Worm (Caenorhabditis elegans) whole organism, young adult: ENCODE measurements around the gene D1054.3.

ENCODE experiments used
- B0035.1 ChIP-seq: sonication (generic microtip); optimal IDR thresholded peaks from 2 replicates; lab custom pipeline; 2016; ENCODE audit warnings: missing genetic modification characterization, mild to moderate bottlenecking, missing compliant biosample characterization, missing genotype, missing genetic modification reagents
- B0336.3 ChIP-seq: fragments of 200-800 bp; sonication (Bioruptor generic); IDR thresholded peaks from 2 replicates; pipeline ENCODE4 v1.3.6; 2022; ENCODE audit warnings: missing genetic modification characterization, missing compliant biosample characterization
- D2030.7 ChIP-seq: fragments of 200-800 bp; sonication (Bioruptor generic); IDR thresholded peaks from 2 replicates; pipeline ENCODE4 v1.3.6; 2022; ENCODE audit warnings: missing genetic modification reagents, missing genetic modification characterization, missing compliant biosample characterization
- F33H1.4 ChIP-seq: fragments of 200-800 bp; sonication (Bioruptor generic); IDR thresholded peaks from 2 replicates; pipeline ENCODE4 v1.3.6; 2022; ENCODE audit warnings: missing genetic modification reagents, missing genetic modification characterization, missing compliant biosample characterization
- F37B4.10 ChIP-seq: fragments of 200-800 bp; sonication (Bioruptor generic); IDR thresholded peaks from 2 replicates; pipeline ENCODE4 v1.3.6; 2022; ENCODE audit warnings: missing genetic modification characterization, missing compliant biosample characterization
- F57A8.1 ChIP-seq: fragments of 200-800 bp; sonication (Bioruptor generic); optimal IDR thresholded peaks from 2 replicates; lab custom pipeline; 2018; ENCODE audit warnings: mild to moderate bottlenecking, missing genetic modification characterization, moderate library complexity, missing compliant biosample characterization
- F57C9.4 ChIP-seq: sonication (generic microtip); optimal IDR thresholded peaks from 2 replicates; lab custom pipeline; 2017; ENCODE audit warnings: mild to moderate bottlenecking, missing genetic modification characterization, missing compliant biosample characterization
- T07F8.4 ChIP-seq: sonication (generic microtip); optimal IDR thresholded peaks from 2 replicates; lab custom pipeline; 2016; ENCODE audit warnings: mild to moderate bottlenecking, missing genetic modification characterization, moderate library complexity, missing compliant biosample characterization
- T26A5.8 ChIP-seq: sonication (generic microtip); optimal IDR thresholded peaks from 2 replicates; lab custom pipeline; 2016; ENCODE audit warnings: missing genetic modification characterization, missing compliant biosample characterization
- Y53G8AR.9 ChIP-seq: fragments of 200-800 bp; sonication (Bioruptor generic); conservative IDR thresholded peaks from 2 replicates; pipeline ENCODE4 v1.3.6; 2022; ENCODE audit warnings: missing genetic modification reagents, missing genetic modification characterization, missing compliant biosample characterization
- Y79H2A.3 ChIP-seq: fragments of 200-800 bp; sonication (Bioruptor generic); conservative IDR thresholded peaks from 2 replicates; pipeline ENCODE4 v1.3.6; 2022; ENCODE audit warnings: missing genetic modification reagents, missing genetic modification characterization, missing compliant biosample characterization
- ama-1 ChIP-seq, 3 experiments: fragments of 150-350 bp in 1 of 3; sonication (generic microtip) in 2 of 3; optimal IDR thresholded peaks; 2 replicates each; lab custom pipeline; 2014 to 2018; ENCODE audit warnings: missing biosample characterization in 2 of 3, missing genetic modification characterization in 2 of 3, missing genetic modification reagents in 2 of 3
- aptf-2 ChIP-seq: fragments of 200-800 bp; sonication (Bioruptor generic); conservative IDR thresholded peaks from 2 replicates; pipeline ENCODE4 v1.3.6; 2022; ENCODE audit warnings: missing genetic modification reagents, missing genetic modification characterization, missing compliant biosample characterization
- atf-7 ChIP-seq: sonication (generic microtip); optimal IDR thresholded peaks from 2 replicates; lab custom pipeline; 2017; ENCODE audit warnings: mild to moderate bottlenecking, missing genetic modification characterization, missing compliant biosample characterization
- athp-1 ChIP-seq: sonication (generic microtip); optimal IDR thresholded peaks from 2 replicates; lab custom pipeline; 2017; ENCODE audit warnings: mild to moderate bottlenecking, missing genetic modification characterization, missing compliant biosample characterization
- attf-5 ChIP-seq: fragments of 200-800 bp; sonication (Bioruptor generic); optimal IDR thresholded peaks from 2 replicates; lab custom pipeline; 2018; ENCODE audit warnings: mild to moderate bottlenecking, missing genetic modification characterization, missing compliant biosample characterization
- ccch-3 ChIP-seq: fragments of 200-800 bp; sonication (Bioruptor generic); optimal IDR thresholded peaks from 2 replicates; lab custom pipeline; 2018; ENCODE audit warnings: mild to moderate bottlenecking, missing genetic modification characterization, missing compliant biosample characterization
- chd-7 ChIP-seq: sonication (generic microtip); optimal IDR thresholded peaks from 2 replicates; lab custom pipeline; 2016; ENCODE audit warnings: mild to moderate bottlenecking, missing genetic modification characterization, moderate library complexity, missing compliant biosample characterization
- die-1 ChIP-seq: sonication (generic microtip); optimal IDR thresholded peaks from 2 replicates; lab custom pipeline; 2016; ENCODE audit warnings: missing genotype, mild to moderate bottlenecking, missing genetic modification characterization, missing compliant biosample characterization
- dox-1 ChIP-seq: fragments of 200-800 bp; sonication (Bioruptor generic); IDR thresholded peaks from 2 replicates; pipeline ENCODE4 v1.3.6; 2022; ENCODE audit warnings: missing genetic modification reagents, missing genetic modification characterization, missing compliant biosample characterization
- dpl-1 ChIP-seq: fragments of 150-350 bp; optimal IDR thresholded peaks from 2 replicates; lab custom pipeline; 2014; ENCODE audit warnings: missing biosample characterization, missing genetic modification reagents, missing genetic modification characterization
- ekl-4 ChIP-seq: fragments of 200-800 bp; sonication (Bioruptor generic); IDR thresholded peaks from 2 replicates; pipeline ENCODE4 v1.3.6; 2022; ENCODE audit warnings: missing genetic modification reagents, missing genetic modification characterization, missing compliant biosample characterization
- ets-4 ChIP-seq: fragments of 200-800 bp; sonication (Bioruptor generic); optimal IDR thresholded peaks from 2 replicates; lab custom pipeline; 2018; ENCODE audit warnings: mild to moderate bottlenecking, missing genetic modification characterization, missing compliant biosample characterization
- gei-17 ChIP-seq: fragments of 200-800 bp; sonication (Bioruptor generic); optimal IDR thresholded peaks from 2 replicates; lab custom pipeline; 2018; ENCODE audit warnings: mild to moderate bottlenecking, missing genetic modification characterization, missing compliant biosample characterization
- hmg-1.2 ChIP-seq: fragments of 200-800 bp; sonication (Bioruptor generic); IDR thresholded peaks from 2 replicates; pipeline ENCODE4 v1.3.6; 2022; ENCODE audit warnings: missing genetic modification reagents, missing genetic modification characterization, missing compliant biosample characterization
- hrde-1 ChIP-seq: sonication (generic microtip); optimal IDR thresholded peaks from 2 replicates; lab custom pipeline; 2016; ENCODE audit warnings: missing genetic modification characterization, mild to moderate bottlenecking, missing compliant biosample characterization, moderate library complexity, missing genotype, missing genetic modification reagents, borderline replicate concordance
- let-526 ChIP-seq: fragments of 200-800 bp; sonication (Bioruptor generic); IDR thresholded peaks from 2 replicates; pipeline ENCODE4 v1.3.6; 2022; ENCODE audit warnings: missing genetic modification reagents, missing genetic modification characterization, missing compliant biosample characterization
- let-607 ChIP-seq, 2 experiments: fragments of 200-800 bp in 1 of 2; sonication (Bioruptor generic) in 1 of 2; sonication (generic microtip) in 1 of 2; optimal IDR thresholded peaks; 2 replicates each; lab custom pipeline; 2016 to 2018; ENCODE audit warnings: mild to moderate bottlenecking in 2 of 2, missing compliant biosample characterization in 2 of 2, missing genetic modification characterization in 2 of 2, moderate library complexity in 2 of 2, missing genotype in 1 of 2
- lin-26 ChIP-seq: fragments of 200-800 bp; sonication (Bioruptor generic); IDR thresholded peaks from 2 replicates; pipeline ENCODE4 v1.3.6; 2022; ENCODE audit warnings: missing genetic modification reagents, missing genetic modification characterization, missing compliant biosample characterization
- madf-6 ChIP-seq: fragments of 200-800 bp; sonication (Bioruptor generic); IDR thresholded peaks from 2 replicates; pipeline ENCODE4 v1.3.6; 2022; ENCODE audit warnings: missing genetic modification reagents, missing genetic modification characterization, missing compliant biosample characterization
- mcd-1 ChIP-seq: fragments of 200-800 bp; sonication (Bioruptor generic); IDR thresholded peaks from 2 replicates; pipeline ENCODE4 v1.3.6; 2022; ENCODE audit warnings: missing genetic modification reagents, missing genetic modification characterization, missing compliant biosample characterization
- nfya-1 ChIP-seq: sonication (generic microtip); optimal IDR thresholded peaks from 2 replicates; lab custom pipeline; 2017; ENCODE audit warnings: antibody characterized with exemption, missing compliant biosample characterization, missing genetic modification characterization, borderline replicate concordance; ENCODE audit not compliant: insufficient read depth
- nhr-120 ChIP-seq: fragments of 200-800 bp; sonication (Bioruptor generic); IDR thresholded peaks from 2 replicates; pipeline ENCODE4 v1.3.6; 2022; ENCODE audit warnings: missing genetic modification characterization, missing compliant biosample characterization
- nhr-27 ChIP-seq: fragments of 200-800 bp; sonication (Bioruptor generic); optimal IDR thresholded peaks from 2 replicates; lab custom pipeline; 2018; ENCODE audit warnings: mild to moderate bottlenecking, missing genetic modification characterization, moderate library complexity, missing compliant biosample characterization
- rcor-1 ChIP-seq: fragments of 200-800 bp; sonication (Bioruptor generic); IDR thresholded peaks from 2 replicates; pipeline ENCODE4 v1.3.6; 2022; ENCODE audit warnings: missing genetic modification reagents, missing genetic modification characterization, missing compliant biosample characterization
- repo-1 ChIP-seq: sonication (generic microtip); optimal IDR thresholded peaks from 2 replicates; lab custom pipeline; 2017; ENCODE audit warnings: mild to moderate bottlenecking, missing genetic modification characterization, missing compliant biosample characterization
- rpc-1 ChIP-seq, 2 experiments: fragments of 150-350 bp in 1 of 2; sonication (generic microtip) in 1 of 2; optimal IDR thresholded peaks; 2 replicates each; lab custom pipeline; 2014 to 2018; ENCODE audit warnings: missing biosample characterization in 1 of 2, missing genetic modification characterization in 1 of 2, missing genetic modification reagents in 1 of 2, missing genotype in 1 of 2
- sdz-38 ChIP-seq: sonication (generic microtip); optimal IDR thresholded peaks from 2 replicates; lab custom pipeline; 2016; ENCODE audit warnings: missing genotype, missing genetic modification characterization, missing compliant biosample characterization
- snpc-1.1 ChIP-seq: sonication (generic microtip); optimal IDR thresholded peaks from 2 replicates; lab custom pipeline; 2017; ENCODE audit warnings: missing genetic modification characterization, mild to moderate bottlenecking, missing compliant biosample characterization, antibody characterized with exemption, moderate library complexity, missing genotype, missing genetic modification reagents; ENCODE audit not compliant: insufficient read depth
- snpc-3.4 ChIP-seq: sonication (generic microtip); optimal IDR thresholded peaks from 2 replicates; lab custom pipeline; 2017; ENCODE audit warnings: missing genetic modification characterization, mild to moderate bottlenecking, missing compliant biosample characterization, antibody characterized with exemption, moderate library complexity, missing genotype, missing genetic modification reagents
- ztf-22 ChIP-seq: fragments of 200-800 bp; sonication (Bioruptor generic); optimal IDR thresholded peaks from 2 replicates; lab custom pipeline; 2018; ENCODE audit warnings: mild to moderate bottlenecking, missing genetic modification characterization, moderate library complexity, missing compliant biosample characterization
- ztf-25 ChIP-seq: fragments of 200-800 bp; sonication (Bioruptor generic); IDR thresholded peaks from 2 replicates; pipeline ENCODE4 v1.3.6; 2022; ENCODE audit warnings: missing genetic modification reagents, missing genetic modification characterization, missing compliant biosample characterization
- ztf-26 ChIP-seq: sonication (generic microtip); optimal IDR thresholded peaks from 2 replicates; lab custom pipeline; 2017; ENCODE audit warnings: missing genetic modification characterization, missing compliant biosample characterization
- ztf-28 ChIP-seq: fragments of 200-800 bp; sonication (Bioruptor generic); IDR thresholded peaks from 2 replicates; pipeline ENCODE4 v1.3.6; 2022; ENCODE audit warnings: missing genetic modification reagents, missing genetic modification characterization, missing compliant biosample characterization

The D1054.3 gene

DNA sequence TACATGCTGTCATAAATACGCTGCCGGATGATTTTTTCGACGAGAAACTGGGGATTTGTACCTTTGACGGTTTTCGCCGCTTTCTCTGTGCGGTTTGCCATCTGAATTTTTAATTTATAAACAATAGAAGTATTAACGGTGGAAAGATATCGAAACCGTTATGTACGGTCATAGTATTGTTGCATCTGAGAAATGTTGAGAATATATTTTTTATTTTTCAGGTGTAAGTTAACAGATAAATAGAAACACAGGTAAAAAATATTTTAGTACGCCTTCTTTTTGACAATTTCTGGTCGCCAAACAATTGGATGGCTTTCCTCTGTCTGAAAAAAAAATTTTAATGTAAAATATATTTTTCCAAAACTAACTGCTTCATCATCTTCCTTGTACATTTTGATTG, 34.7 kb downstream of the D1054.3 start, which contains the start of gene prp-38:
Gene prp-38, minus strand, starts transcription at position 101 of the 400 bp plus-strand sequence.
- TF ChIP-seq madf-6 (GFP tag; lab: Robert Waterston, UW) (0 out of 2 replicates have a peak, but pooled peaks have one; percentile 32), F57A8.1 (GFP tag; lab: Kevin White, UChicago) (no peak), let-607 (tag; optimal IDR thresholded peaks at IDR 0.05; lab: Kevin White, UChicago) (no peak), F57C9.4 (tag; lab: Kevin White, UChicago) (no peak)

ce11 chrV:10807862-10808327, 36.6 kb downstream of the D1054.3 start, which contains the start of gene plrg-1:
Gene plrg-1, minus strand, starts transcription at chrV:10807912.
- TF ChIP-seq ztf-25 (0 out of 2 replicates have a peak, but pooled peaks have one; percentile 73), B0035.1 (tag; lab: Kevin White, UChicago) (no peak), Y79H2A.3 (GFP tag; lab: Robert Waterston, UW) (0 out of 2 replicates have a peak, but pooled peaks have one; percentile 74), atf-7 (tag; lab: Kevin White, UChicago) (peak; percentile 58), snpc-3.4 (tag; lab: Kevin White, UChicago) (peak; percentile 73), D2030.7 (peak; percentile 94), die-1 (tag; lab: Kevin White, UChicago) (peak; percentile 43), aptf-2 (GFP tag; lab: Robert Waterston, UW) (no peak; the same call in 1 of the 2 replicates), hrde-1 (tag; lab: Kevin White, UChicago) (peak; percentile 28), ets-4 (GFP tag; lab: Kevin White, UChicago) (peak; percentile 66), sdz-38 (tag; lab: Kevin White, UChicago) (no peak), F37B4.10 (GFP tag; lab: Robert Waterston, UW) (0 out of 2 replicates have a peak, but pooled peaks have one; percentile 66), rcor-1 (GFP tag; lab: Robert Waterston, UW) (peak; percentile 93), ztf-26 (peak; percentile 32), repo-1 (tag; lab: Kevin White, UChicago) (peak; percentile 38), snpc-1.1 (tag; lab: Kevin White, UChicago) (peak; percentile 51), ekl-4 (GFP tag; lab: Robert Waterston, UW) (peak; percentile 94), dox-1 (GFP tag; lab: Robert Waterston, UW) (peak; percentile 98), Y53G8AR.9 (GFP tag; lab: Robert Waterston, UW) (peak; percentile 85), F33H1.4 (GFP tag; lab: Robert Waterston, UW) (peak; percentile 55), dpl-1 (GFP tag; lab: Kevin White, UChicago) (peak; percentile 74), let-526 (GFP tag; lab: Robert Waterston, UW) (no peak), gei-17 (GFP tag; lab: Kevin White, UChicago) (peak; percentile 51), nfya-1 (tag; lab: Kevin White, UChicago) (no peak), nhr-120 (GFP tag; lab: Robert Waterston, UW) (no peak), athp-1 (tag; lab: Kevin White, UChicago) (peak; percentile 84), attf-5 (GFP tag; lab: Kevin White, UChicago) (peak; percentile 97), hmg-1.2 (GFP tag; lab: Robert Waterston, UW) (peak; percentile 86), lin-26 (GFP tag; lab: Robert Waterston, UW) (peak; percentile 81), chd-7 (tag; lab: Kevin White, UChicago) (peak; percentile 74), rpc-1 (optimal IDR thresholded peaks at IDR 0.05; lab: Kevin White, UChicago) (peak; percentile 47), rpc-1 (tag; optimal IDR thresholded peaks at IDR 0.05; lab: Kevin White, UChicago) (no peak), B0336.3 (GFP tag; lab: Robert Waterston, UW) (peak; percentile 84), let-607 (tag; optimal IDR thresholded peaks at IDR 0.05; lab: Kevin White, UChicago) (peak; percentile 34 to 70), ama-1 (optimal IDR thresholded peaks at IDR 0.05; lab: Kevin White, UChicago) (no peak), ama-1 (GFP tag; optimal IDR thresholded peaks at IDR 0.05; lab: Kevin White, UChicago) (no peak), ztf-22 (GFP tag; lab: Kevin White, UChicago) (no peak), ccch-3 (GFP tag; lab: Kevin White, UChicago) (no peak), mcd-1 (GFP tag; lab: Robert Waterston, UW) (peak; percentile 90), T26A5.8 (tag; lab: Kevin White, UChicago) (no peak), ztf-28 (peak; percentile 82), nhr-27 (tag; lab: Kevin White, UChicago) (no peak), T07F8.4 (tag; lab: Kevin White, UChicago) (peak; percentile 62), F57C9.4 (tag; lab: Kevin White, UChicago) (no peak)
